Fruit fly (Drosophila melanogaster): ENCODE measurements around the gene CG33128.

CG33128 gene

dm6 chr2L:1493770-1494169, at the start of gene CG33128:
TSS of gene CG33128 (plus strand) at chr2L:1494070.
- TF ChIP-seq h (optimal IDR thresholded peaks at IDR 0.05): no peak
- TF ChIP-seq psq (optimal IDR thresholded peaks at IDR 0.05): no peak
- no peak for TF ChIP-seq insv (optimal IDR thresholded peaks at IDR 0.05)
- no peak for TF ChIP-seq Sin3A (optimal IDR thresholded peaks at IDR 0.05)
- no peak for TF ChIP-seq Myc (optimal IDR thresholded peaks at IDR 0.05)
- no peak for TF ChIP-seq ttk (optimal IDR thresholded peaks at IDR 0.05)

- TF ChIP-seq Myc (optimal IDR thresholded peaks at IDR 0.05) (no peak), ttk (optimal IDR thresholded peaks at IDR 0.05) (no peak), insv (optimal IDR thresholded peaks at IDR 0.05) (no peak), h (optimal IDR thresholded peaks at IDR 0.05) (no peak), psq (optimal IDR thresholded peaks at IDR 0.05) (no peak), Sin3A (optimal IDR thresholded peaks at IDR 0.05) (no peak)
Observed at dm6 chr2L:1445048-1445447, 48.8 kb upstream of the CG33128 start.

- no peak for TF ChIP-seq psq (optimal IDR thresholded peaks at IDR 0.05)
- no peak for TF ChIP-seq ttk (optimal IDR thresholded peaks at IDR 0.05)
- TF ChIP-seq Sin3A (optimal IDR thresholded peaks at IDR 0.05): no peak
- no peak for TF ChIP-seq insv (optimal IDR thresholded peaks at IDR 0.05)
- no peak for TF ChIP-seq Myc (optimal IDR thresholded peaks at IDR 0.05)
- no peak for TF ChIP-seq h (optimal IDR thresholded peaks at IDR 0.05)
Observed at dm6 chr2L:1446740-1447139, 47.1 kb upstream of the CG33128 start.

dm6 chr2L:1447652-1448051, 46.2 kb upstream of the CG33128 start:
- TF ChIP-seq insv (optimal IDR thresholded peaks at IDR 0.05) (no peak), Sin3A (optimal IDR thresholded peaks at IDR 0.05) (no peak), ttk (optimal IDR thresholded peaks at IDR 0.05) (no peak), h (optimal IDR thresholded peaks at IDR 0.05) (no peak), psq (optimal IDR thresholded peaks at IDR 0.05) (no peak), Myc (optimal IDR thresholded peaks at IDR 0.05) (no peak)

dm6 chr2L:1448188-1448587, 45.7 kb upstream of the CG33128 start:
- TF ChIP-seq h (optimal IDR thresholded peaks at IDR 0.05) (no peak), Sin3A (optimal IDR thresholded peaks at IDR 0.05) (no peak)

dm6 chr2L:1449718-1450441, 44.0 kb upstream of the CG33128 start:
- no peak for TF ChIP-seq Sin3A (optimal IDR thresholded peaks at IDR 0.05)

- TF ChIP-seq Myc (optimal IDR thresholded peaks at IDR 0.05) (no peak), h (optimal IDR thresholded peaks at IDR 0.05) (no peak), ttk (optimal IDR thresholded peaks at IDR 0.05) (no peak), psq (optimal IDR thresholded peaks at IDR 0.05) (no peak), Sin3A (optimal IDR thresholded peaks at IDR 0.05) (no peak), insv (optimal IDR thresholded peaks at IDR 0.05) (no peak)
Observed at dm6 chr2L:1455498-1455897, 38.4 kb upstream of the CG33128 start.

dm6 chr2L:1456305-1456704, 37.6 kb upstream of the CG33128 start:
- TF ChIP-seq Sin3A (optimal IDR thresholded peaks at IDR 0.05) (no peak), psq (optimal IDR thresholded peaks at IDR 0.05) (no peak), h (optimal IDR thresholded peaks at IDR 0.05) (no peak), Myc (optimal IDR thresholded peaks at IDR 0.05) (no peak), insv (optimal IDR thresholded peaks at IDR 0.05) (no peak), ttk (optimal IDR thresholded peaks at IDR 0.05) (no peak)

dm6 chr2L:1456822-1457221, 37.0 kb upstream of the CG33128 start:
- TF ChIP-seq Sin3A (optimal IDR thresholded peaks at IDR 0.05): no peak
- TF ChIP-seq h (optimal IDR thresholded peaks at IDR 0.05): no peak
- TF ChIP-seq psq (optimal IDR thresholded peaks at IDR 0.05): no peak
- TF ChIP-seq insv (optimal IDR thresholded peaks at IDR 0.05): no peak

- TF ChIP-seq insv (optimal IDR thresholded peaks at IDR 0.05): no peak
- TF ChIP-seq Sin3A (optimal IDR thresholded peaks at IDR 0.05): no peak
- no peak for TF ChIP-seq psq (optimal IDR thresholded peaks at IDR 0.05)
- no peak for TF ChIP-seq h (optimal IDR thresholded peaks at IDR 0.05)
- no peak for TF ChIP-seq Myc (optimal IDR thresholded peaks at IDR 0.05)
- no peak for TF ChIP-seq ttk (optimal IDR thresholded peaks at IDR 0.05)
Observed at dm6 chr2L:1458584-1459203, 35.2 kb upstream of the CG33128 start.

dm6 chr2L:1459344-1459743, 34.5 kb upstream of the CG33128 start:
- TF ChIP-seq ttk (optimal IDR thresholded peaks at IDR 0.05): no peak
- no peak for TF ChIP-seq Sin3A (optimal IDR thresholded peaks at IDR 0.05)
- TF ChIP-seq h (optimal IDR thresholded peaks at IDR 0.05): no peak
- TF ChIP-seq insv (optimal IDR thresholded peaks at IDR 0.05): no peak
- no peak for TF ChIP-seq psq (optimal IDR thresholded peaks at IDR 0.05)
- TF ChIP-seq Myc (optimal IDR thresholded peaks at IDR 0.05): no peak

dm6 chr2L:1460463-1461219, 33.2 kb upstream of the CG33128 start:
- no peak for TF ChIP-seq Myc (optimal IDR thresholded peaks at IDR 0.05)
- no peak for TF ChIP-seq Sin3A (optimal IDR thresholded peaks at IDR 0.05)
- no peak for TF ChIP-seq insv (optimal IDR thresholded peaks at IDR 0.05)
- TF ChIP-seq ttk (optimal IDR thresholded peaks at IDR 0.05): no peak
- TF ChIP-seq h (optimal IDR thresholded peaks at IDR 0.05): no peak
- TF ChIP-seq psq (optimal IDR thresholded peaks at IDR 0.05): no peak

All from Kc167 (cell line).